Worm (Caenorhabditis elegans): Measurements from ENCODE around the gene ced-5.
A peak's percentile ranks its signal among the peaks of the same experiment; 100 is the strongest.

ced-5 gene

ce11 chrIV:10503750-10504232 lies 19.9 kb downstream of the ced-5 start:
- TF ChIP-seq ztf-28 (GFP tag; IDR thresholded peaks at IDR 0.05) (no peak), C17E4.6 (GFP tag; IDR thresholded peaks at IDR 0.05) (no peak), ccch-3 (GFP tag; optimal IDR thresholded peaks at IDR 0.05) (no peak), nhr-27 (tag; optimal IDR thresholded peaks at IDR 0.05) (no peak), Y53F4B.3 (GFP tag; IDR thresholded peaks at IDR 0.05) (no peak), zfh-2 (GFP tag; conservative IDR thresholded peaks at IDR 0.05) (peak; percentile 98), fkh-3 (tag; optimal IDR thresholded peaks at IDR 0.05) (no peak), T26A5.8 (tag; optimal IDR thresholded peaks at IDR 0.05) (no peak), bed-1 (GFP tag; IDR thresholded peaks at IDR 0.05) (no peak), F23B12.7 (tag; optimal IDR thresholded peaks at IDR 0.05; ENCODE audit: insufficient read depth) (no peak), let-607 (tag; optimal IDR thresholded peaks at IDR 0.05) (peak in 1 of 2 experiments; percentile 15), hrde-1 (tag; optimal IDR thresholded peaks at IDR 0.05; ENCODE audit: borderline replicate concordance) (no peak), mel-28 (tag; optimal IDR thresholded peaks at IDR 0.05; ENCODE audit: borderline replicate concordance) (no peak), snpc-1.3 (tag; optimal IDR thresholded peaks at IDR 0.05; ENCODE audit: insufficient read depth) (no peak), unc-62 (GFP tag; optimal IDR thresholded peaks at IDR 0.05) (no peak), tbp1 (GFP tag; optimal IDR thresholded peaks at IDR 0.05) (no peak), F49E8.2 (tag; optimal IDR thresholded peaks at IDR 0.05; ENCODE audit: insufficient read depth) (no peak), Y56A3A.18 (GFP tag; IDR thresholded peaks at IDR 0.05) (no peak), ztf-18 (tag; optimal IDR thresholded peaks at IDR 0.05) (peak; percentile 14), gei-17 (GFP tag; optimal IDR thresholded peaks at IDR 0.05) (no peak), hmg-1.2 (GFP tag; IDR thresholded peaks at IDR 0.05) (peak; percentile 42), ztf-3 (GFP tag; optimal IDR thresholded peaks at IDR 0.05) (no peak), aptf-3 (GFP tag; IDR thresholded peaks at IDR 0.05) (no peak), sdz-38 (tag; optimal IDR thresholded peaks at IDR 0.05) (no peak), lin-54 (GFP tag; optimal IDR thresholded peaks at IDR 0.05) (peak; percentile 17), lsy-27 (tag; optimal IDR thresholded peaks at IDR 0.05; ENCODE audit: borderline replicate concordance, insufficient read depth) (no peak), unc-130 (GFP tag; optimal IDR thresholded peaks at IDR 0.05) (no peak), him-1 (tag; optimal IDR thresholded peaks at IDR 0.05) (no peak), repo-1 (tag; optimal IDR thresholded peaks at IDR 0.05) (no peak), snpc-3.4 (tag; optimal IDR thresholded peaks at IDR 0.05) (no peak), akir-1 (GFP tag; optimal IDR thresholded peaks at IDR 0.05) (no peak), madf-10 (tag; optimal IDR thresholded peaks at IDR 0.05) (no peak), nhr-120 (GFP tag; IDR thresholded peaks at IDR 0.05) (no peak), K11D2.4 (GFP tag; IDR thresholded peaks at IDR 0.05) (no peak), mes-4 (tag; optimal IDR thresholded peaks at IDR 0.05) (no peak), lsl-1 (GFP tag; optimal IDR thresholded peaks at IDR 0.05) (no peak), mcd-1 (GFP tag; IDR thresholded peaks at IDR 0.05) (peak; percentile 23; the same call in 1 of the 2 replicates), ztf-25 (GFP tag; IDR thresholded peaks at IDR 0.05) (no peak), ztf-6 (GFP tag; IDR thresholded peaks at IDR 0.05) (no peak), athp-1 (tag; optimal IDR thresholded peaks at IDR 0.05) (peak; percentile 4), Y79H2A.3 (GFP tag; conservative IDR thresholded peaks at IDR 0.05) (no peak), sea-2 (GFP tag; IDR thresholded peaks at IDR 0.05) (no peak), F52B5.7 (tag; optimal IDR thresholded peaks at IDR 0.05) (no peak), F57A8.1 (GFP tag; optimal IDR thresholded peaks at IDR 0.05) (no peak), F55B11.4 (tag; optimal IDR thresholded peaks at IDR 0.05; ENCODE audit: borderline replicate concordance, insufficient read depth) (no peak), lin-26 (GFP tag; IDR thresholded peaks at IDR 0.05) (no peak), ets-4 (GFP tag; optimal IDR thresholded peaks at IDR 0.05) (no peak), ZK185.1 (tag; optimal IDR thresholded peaks at IDR 0.05; ENCODE audit: poor library complexity, severe bottlenecking) (no peak)

Measured in whole organism, young adult.